Fruit fly (Drosophila melanogaster): ENCODE data around the gene rn.

Gene rn

DNA sequence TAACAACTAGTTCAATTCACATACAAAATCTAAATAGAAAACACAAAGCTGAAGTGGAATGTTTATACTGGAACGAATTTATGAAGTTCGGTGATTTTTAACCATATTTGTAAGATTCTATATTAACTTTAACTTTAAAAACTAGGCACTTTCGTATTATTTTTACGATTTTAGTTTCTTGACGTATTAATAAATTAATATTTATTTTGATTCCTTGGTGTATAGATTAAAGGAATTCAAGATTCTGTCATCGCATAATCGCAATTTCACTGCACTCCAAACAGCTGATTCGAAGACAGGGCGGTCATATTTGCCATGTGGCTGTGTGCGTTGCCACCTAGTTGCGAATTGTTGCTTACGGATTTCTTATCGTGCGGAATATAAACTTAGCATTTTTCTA, 60.0 kb downstream of the rn start, which contains the start of the genes CG1227 and Dtwd2:
CG1227 (minus strand) TSS at position 279 of the 400 bp plus-strand sequence.
Dtwd2 (plus strand) TSS at position 336 of the 400 bp plus-strand sequence.
- TF ChIP-seq pad (GFP tag; optimal IDR thresholded peaks at IDR 0.05) (peak; percentile 72), CG7101 (tag; optimal IDR thresholded peaks at IDR 0.05) (peak; percentile 98), Hr96 (GFP tag; optimal IDR thresholded peaks at IDR 0.05) (peak; percentile 74), Mnt (GFP tag; optimal IDR thresholded peaks at IDR 0.05) (peak; percentile 91), CG14711 (tag; optimal IDR thresholded peaks at IDR 0.05) (peak; percentile 97), bab1 (GFP tag; optimal IDR thresholded peaks at IDR 0.05) (peak; percentile 99), CG5204 (GFP tag; optimal IDR thresholded peaks at IDR 0.05) (peak; percentile 83), Crg-1 (GFP tag; optimal IDR thresholded peaks at IDR 0.05) (peak; percentile 64), CG11617 (GFP tag; optimal IDR thresholded peaks at IDR 0.05) (peak; percentile 94), CG1620 (GFP tag; optimal IDR thresholded peaks at IDR 0.05) (peak; percentile 57), ovo (GFP tag; optimal IDR thresholded peaks at IDR 0.05) (peak; percentile 40), CG7045 (GFP tag; optimal IDR thresholded peaks at IDR 0.05) (peak; percentile 97), cnc (optimal IDR thresholded peaks at IDR 0.05) (no peak), kay (GFP tag; ENCODE audit: borderline replicate concordance) (peak; percentile 29), cic (GFP tag; optimal IDR thresholded peaks at IDR 0.05) (peak; percentile 63), CG12768 (GFP tag; optimal IDR thresholded peaks at IDR 0.05) (peak; percentile 85), tj (GFP tag; optimal IDR thresholded peaks at IDR 0.05) (peak; percentile 77), toe (GFP tag; optimal IDR thresholded peaks at IDR 0.05) (peak; percentile 78), Clk (GFP tag; optimal IDR thresholded peaks at IDR 0.05) (peak; percentile 37), CG33017 (tag; optimal IDR thresholded peaks at IDR 0.05) (peak; percentile 99)

DNA sequence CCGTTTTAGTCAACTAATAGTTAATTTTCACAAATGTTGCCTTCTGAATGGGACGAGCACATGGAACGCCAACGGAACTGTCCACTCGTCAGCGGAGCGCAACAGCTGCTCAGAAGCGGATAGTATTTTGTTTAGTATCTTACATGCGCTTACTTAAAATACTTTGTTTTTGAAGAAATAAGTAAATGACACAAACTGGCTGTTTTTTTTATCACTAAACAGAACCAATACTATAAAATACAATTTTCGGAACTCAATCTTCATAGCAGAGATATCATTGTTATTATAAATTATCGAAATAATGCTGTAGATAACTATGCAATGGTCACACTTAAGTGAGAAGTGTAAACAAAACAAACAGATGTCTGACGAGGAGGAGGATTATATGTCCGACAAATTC, 62.5 kb downstream of the rn start, which contains the start of the genes Noc3 and CG10053:
Noc3 (minus strand) TSS at position 81 of the 400 bp plus-strand sequence.
CG10053 (plus strand) TSS at position 202 of the 400 bp plus-strand sequence.
- TF ChIP-seq CG7045 (GFP tag; optimal IDR thresholded peaks at IDR 0.05) (no peak), Mnt (GFP tag; optimal IDR thresholded peaks at IDR 0.05) (peak; percentile 96), pad (GFP tag; optimal IDR thresholded peaks at IDR 0.05) (no peak), kay (GFP tag; ENCODE audit: borderline replicate concordance) (no peak), CG33017 (tag; optimal IDR thresholded peaks at IDR 0.05) (no peak), bab1 (GFP tag; optimal IDR thresholded peaks at IDR 0.05) (peak; percentile 22), ovo (GFP tag; optimal IDR thresholded peaks at IDR 0.05) (no peak), Clk (GFP tag; optimal IDR thresholded peaks at IDR 0.05) (no peak)

DNA sequence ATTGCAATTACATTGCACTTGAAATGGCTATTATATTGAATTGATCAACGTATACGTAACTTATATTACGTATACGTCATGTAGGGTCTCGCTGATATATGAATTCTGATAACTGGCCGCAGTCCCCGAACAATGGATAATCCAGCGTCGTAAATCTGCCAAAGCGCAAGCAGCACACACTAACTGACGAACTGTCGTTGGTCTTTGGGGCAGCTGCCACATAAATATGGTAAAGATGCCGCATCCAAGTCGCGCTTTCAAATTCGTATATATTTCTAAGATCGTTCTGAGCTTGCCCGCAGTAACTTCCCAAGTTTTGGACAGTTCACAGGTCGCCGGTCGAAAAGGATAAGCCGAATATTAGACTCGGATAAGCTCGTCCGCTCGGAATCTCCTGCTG, 68.0 kb downstream of the rn start, which contains the start of gene CG14607:
CG14607 (plus strand) TSS at position 301 of the 400 bp plus-strand sequence.
- TF ChIP-seq CG1620 (GFP tag; optimal IDR thresholded peaks at IDR 0.05) (no peak), bab1 (GFP tag; optimal IDR thresholded peaks at IDR 0.05) (no peak), CG7045 (GFP tag; optimal IDR thresholded peaks at IDR 0.05) (no peak), Crg-1 (GFP tag; optimal IDR thresholded peaks at IDR 0.05) (no peak), Hr96 (GFP tag; optimal IDR thresholded peaks at IDR 0.05) (no peak), CG7101 (tag; optimal IDR thresholded peaks at IDR 0.05) (no peak), toe (GFP tag; optimal IDR thresholded peaks at IDR 0.05) (no peak), ovo (GFP tag; optimal IDR thresholded peaks at IDR 0.05) (no peak), CG33017 (tag; optimal IDR thresholded peaks at IDR 0.05) (no peak), Clk (GFP tag; optimal IDR thresholded peaks at IDR 0.05) (no peak), kay (GFP tag; ENCODE audit: borderline replicate concordance) (no peak), CG11617 (GFP tag; optimal IDR thresholded peaks at IDR 0.05) (no peak)

DNA sequence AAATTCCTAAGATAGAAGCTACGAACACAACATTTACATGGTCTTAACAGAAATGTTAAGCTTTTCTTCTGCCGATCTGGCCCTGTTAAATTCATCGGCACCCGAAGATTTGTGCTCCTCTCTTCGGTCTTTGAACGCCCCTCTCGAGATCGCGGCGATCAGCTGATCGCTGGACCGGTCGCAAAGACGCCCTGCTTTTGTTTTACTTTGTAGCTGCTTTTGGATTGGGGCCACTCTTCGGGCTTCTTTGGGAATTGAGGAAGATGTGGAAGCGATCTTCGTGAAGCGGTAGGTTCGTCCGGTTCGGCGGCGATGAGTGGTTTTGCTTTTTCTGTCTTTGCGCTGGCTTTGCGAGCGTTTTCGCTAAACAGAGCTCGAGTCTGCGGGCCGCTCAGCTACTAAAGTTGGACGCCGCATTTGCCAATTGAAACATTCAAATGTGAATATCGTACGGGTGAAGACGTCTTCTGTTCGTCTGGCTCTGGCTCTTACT, 85.4 kb downstream of the rn start, which contains the start of gene thw:
thw (plus strand) TSS at position 443 of the 493 bp plus-strand sequence.
- TF ChIP-seq pad (GFP tag; optimal IDR thresholded peaks at IDR 0.05) (no peak), Clk (GFP tag; optimal IDR thresholded peaks at IDR 0.05) (no peak), CG7045 (GFP tag; optimal IDR thresholded peaks at IDR 0.05) (no peak), CG33017 (tag; optimal IDR thresholded peaks at IDR 0.05) (no peak), bab1 (GFP tag; optimal IDR thresholded peaks at IDR 0.05) (no peak), cnc (optimal IDR thresholded peaks at IDR 0.05) (no peak), CG12768 (GFP tag; optimal IDR thresholded peaks at IDR 0.05) (no peak), ovo (GFP tag; optimal IDR thresholded peaks at IDR 0.05) (no peak), Hr96 (GFP tag; optimal IDR thresholded peaks at IDR 0.05) (no peak), tj (GFP tag; optimal IDR thresholded peaks at IDR 0.05) (no peak), Crg-1 (GFP tag; optimal IDR thresholded peaks at IDR 0.05) (no peak), cic (GFP tag; optimal IDR thresholded peaks at IDR 0.05) (no peak), CG5204 (GFP tag; optimal IDR thresholded peaks at IDR 0.05) (no peak), kay (GFP tag; ENCODE audit: borderline replicate concordance) (no peak), CG1620 (GFP tag; optimal IDR thresholded peaks at IDR 0.05) (no peak), CG11617 (GFP tag; optimal IDR thresholded peaks at IDR 0.05) (no peak), Mnt (GFP tag; optimal IDR thresholded peaks at IDR 0.05) (no peak), CG14711 (tag; optimal IDR thresholded peaks at IDR 0.05) (no peak)
